Fruit fly (Drosophila melanogaster): Measurements from ENCODE around the gene Ogg1.

Gene Ogg1

DNA sequence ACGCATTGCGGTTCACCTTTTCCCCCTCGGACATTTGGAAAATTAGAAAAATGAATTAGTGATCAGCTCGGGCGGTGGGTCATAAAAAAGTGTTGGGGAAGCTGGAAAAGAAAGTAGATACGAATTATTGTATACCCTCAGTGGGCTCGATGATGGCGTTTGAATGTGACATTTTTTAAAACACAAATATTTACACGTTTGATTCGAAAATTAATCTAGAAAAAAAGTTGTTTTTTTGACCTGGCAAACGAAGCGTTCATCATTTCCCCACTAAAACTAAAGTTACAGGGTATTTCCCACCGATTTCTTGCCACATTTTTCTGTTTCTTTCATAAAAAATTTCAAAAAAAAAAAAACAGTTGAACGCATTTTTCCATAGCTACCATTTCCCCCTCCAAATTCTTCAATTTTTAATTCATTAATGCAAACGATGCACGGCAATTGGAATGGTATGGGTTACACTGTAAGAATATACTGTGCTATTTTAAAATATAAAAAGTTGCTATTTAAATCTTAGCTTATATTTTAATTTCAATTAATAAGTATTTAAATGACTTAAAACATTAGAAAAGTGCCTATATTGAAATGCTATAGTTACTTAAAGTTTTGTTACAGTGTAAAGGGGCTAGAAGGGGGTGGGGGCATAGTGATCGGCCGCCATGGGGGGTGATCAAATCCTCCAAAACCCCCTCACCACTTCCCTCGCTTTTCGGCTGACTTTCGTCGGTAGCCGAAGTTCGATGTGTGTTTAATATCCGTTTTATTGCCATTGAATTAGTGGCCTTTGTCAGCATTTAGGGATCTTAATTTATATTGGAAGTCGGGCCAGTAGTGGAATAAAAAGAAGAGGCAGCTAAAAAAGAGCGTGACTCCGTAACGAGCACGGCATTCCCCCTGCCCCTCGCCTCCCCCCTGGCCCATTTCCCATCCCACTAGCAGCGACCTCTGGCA is 18.5 kb upstream of the Ogg1 start:
- TF ChIP-seq CG17801 (GFP tag; optimal IDR thresholded peaks at IDR 0.05; ENCODE audit: partially characterized antibody): no peak

DNA sequence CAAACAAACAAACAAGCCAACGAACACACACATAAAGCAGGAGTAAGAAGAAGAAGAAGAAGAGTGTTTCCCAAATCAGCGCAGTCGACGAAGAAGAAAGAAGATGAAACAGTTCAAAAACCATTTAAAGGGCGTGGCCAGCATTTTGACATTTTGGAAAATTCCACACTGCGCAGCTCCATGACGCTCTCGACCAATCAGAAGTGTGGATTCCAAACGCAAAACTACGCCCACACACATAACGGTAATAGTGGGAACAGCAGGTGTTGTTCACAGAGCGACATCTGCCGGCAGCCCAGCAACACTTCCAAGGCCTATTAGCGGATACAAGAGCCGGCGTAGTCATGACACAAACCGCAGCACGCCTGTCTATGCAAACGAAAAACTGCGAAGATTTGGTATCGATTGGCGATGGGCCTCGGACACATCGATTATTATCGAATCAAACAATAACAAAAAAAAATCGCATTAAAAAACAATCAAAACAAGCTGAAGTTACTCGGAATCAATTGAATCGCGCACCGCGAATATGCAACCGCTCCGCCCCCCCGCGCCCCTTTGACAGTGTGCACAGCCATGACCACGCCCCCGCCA is 13.4 kb upstream of the Ogg1 start, which contains the start of gene Rubicon:
Gene Rubicon (plus strand): TSS at position 433 of the 594 bp plus-strand sequence.
- TF ChIP-seq CG17801 (GFP tag; optimal IDR thresholded peaks at IDR 0.05; ENCODE audit: partially characterized antibody): peak; percentile 87

DNA sequence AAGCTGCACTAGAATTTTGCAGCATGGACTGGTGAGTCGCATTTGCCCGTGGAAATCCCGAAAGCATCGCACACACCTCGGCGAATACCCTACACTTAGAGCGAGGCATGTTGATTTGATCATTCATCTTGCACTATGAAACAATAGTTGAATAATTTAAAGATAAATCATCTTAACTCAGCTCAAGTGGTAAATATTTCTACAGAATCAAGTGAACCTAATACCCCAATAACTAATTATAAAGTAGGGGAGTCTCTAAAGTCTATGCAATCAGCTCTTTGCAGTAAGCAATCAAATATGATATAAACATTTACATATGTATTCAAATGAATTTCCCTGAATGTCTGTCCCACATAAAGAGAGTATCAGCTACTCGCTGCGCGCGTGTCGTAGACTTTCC is 12.7 kb upstream of the Ogg1 start:
- no peak for TF ChIP-seq CG17801 (GFP tag; optimal IDR thresholded peaks at IDR 0.05; ENCODE audit: partially characterized antibody)

DNA sequence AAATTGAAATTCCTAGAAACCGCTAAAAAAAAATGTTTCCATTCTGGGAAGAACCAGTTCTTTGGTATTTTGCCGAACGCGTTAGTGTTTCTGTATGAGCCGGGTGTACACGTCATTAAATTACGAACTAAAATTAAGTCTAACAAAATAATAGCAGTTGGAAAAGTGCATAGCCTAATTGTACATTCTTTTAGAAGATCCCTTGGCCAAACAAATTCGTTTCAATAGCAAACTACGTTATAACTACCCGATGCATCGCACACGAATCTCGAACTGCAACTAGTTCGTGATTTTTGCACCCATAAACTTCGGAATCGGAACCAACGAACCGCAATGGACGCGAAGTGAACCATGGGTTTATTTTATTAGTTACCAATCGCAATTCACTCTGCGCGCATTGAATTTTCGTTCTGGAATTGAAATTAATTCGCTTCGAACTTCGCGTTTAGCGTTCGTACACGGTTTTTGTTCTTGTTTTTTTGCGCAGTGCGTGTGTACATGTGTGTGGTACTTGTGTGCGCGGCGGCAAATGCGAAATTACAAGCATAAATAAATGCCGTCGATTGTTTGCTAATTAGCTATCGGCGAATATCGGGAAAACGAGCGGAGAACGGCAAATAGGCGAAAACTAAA is 8.8 kb upstream of the Ogg1 start, which contains the start of gene CAH3:
Gene CAH3 (plus strand): TSS at position 64 of the 633 bp plus-strand sequence.
- peak; percentile 97 for TF ChIP-seq CG17801 (GFP tag; optimal IDR thresholded peaks at IDR 0.05; ENCODE audit: partially characterized antibody)

DNA sequence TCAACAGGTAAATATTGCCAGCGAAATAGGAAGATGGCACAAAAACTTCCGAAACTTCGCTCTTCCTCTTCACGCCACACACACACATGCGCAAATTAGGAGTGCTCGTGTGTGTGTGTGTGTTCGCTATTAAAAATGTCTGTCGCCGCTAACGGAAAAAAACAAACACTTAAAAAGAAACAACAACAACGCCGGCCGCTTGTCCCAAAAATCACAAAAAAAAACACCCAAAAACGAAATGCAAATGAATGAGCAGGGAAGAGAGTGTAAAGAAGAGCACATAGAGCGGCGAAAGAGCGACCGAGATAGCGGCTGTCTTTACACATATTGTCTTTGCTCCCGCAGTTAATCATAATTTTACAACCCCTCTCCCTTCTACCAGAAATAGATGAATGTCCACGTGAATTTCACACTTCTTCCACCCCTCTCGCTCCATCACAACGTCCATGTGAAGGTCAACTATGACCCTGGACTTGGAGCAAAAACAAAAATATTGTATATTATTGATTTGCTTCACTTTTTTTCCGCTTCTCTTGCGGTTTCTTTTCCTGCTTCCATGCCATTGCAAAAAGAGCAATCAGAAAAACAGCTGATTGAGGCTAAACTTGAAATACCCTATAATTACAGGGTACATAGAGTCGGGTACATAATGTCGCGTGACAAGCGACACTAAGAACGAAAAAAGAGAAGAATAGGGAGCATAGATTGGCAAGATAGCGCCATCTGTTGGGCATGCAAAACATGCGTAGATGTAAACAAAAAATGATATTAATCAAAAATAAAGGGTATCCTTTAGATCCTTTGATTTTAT is 8.1 kb upstream of the Ogg1 start:
- TF ChIP-seq CG17801 (GFP tag; optimal IDR thresholded peaks at IDR 0.05; ENCODE audit: partially characterized antibody): no peak

DNA sequence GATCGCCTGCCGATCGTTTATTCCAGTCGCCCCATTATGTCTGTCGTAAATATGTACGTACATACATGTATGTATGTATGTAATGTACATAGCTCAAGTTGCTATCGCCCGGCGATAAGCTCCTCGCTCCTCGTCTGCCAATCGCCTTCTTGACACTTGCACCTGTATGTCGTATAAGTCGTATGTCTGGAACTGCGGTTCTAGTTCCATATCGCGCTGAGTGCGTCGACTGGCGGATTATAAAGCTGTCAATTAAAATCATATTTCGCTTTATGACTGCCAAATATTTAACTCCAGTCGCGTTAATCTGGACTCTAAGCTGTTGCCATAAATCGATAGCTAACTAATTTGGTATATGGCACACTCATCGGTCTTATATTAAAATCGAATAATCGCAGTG is 4.7 kb upstream of the Ogg1 start:
- TF ChIP-seq CG17801 (GFP tag; optimal IDR thresholded peaks at IDR 0.05; ENCODE audit: partially characterized antibody): no peak

DNA sequence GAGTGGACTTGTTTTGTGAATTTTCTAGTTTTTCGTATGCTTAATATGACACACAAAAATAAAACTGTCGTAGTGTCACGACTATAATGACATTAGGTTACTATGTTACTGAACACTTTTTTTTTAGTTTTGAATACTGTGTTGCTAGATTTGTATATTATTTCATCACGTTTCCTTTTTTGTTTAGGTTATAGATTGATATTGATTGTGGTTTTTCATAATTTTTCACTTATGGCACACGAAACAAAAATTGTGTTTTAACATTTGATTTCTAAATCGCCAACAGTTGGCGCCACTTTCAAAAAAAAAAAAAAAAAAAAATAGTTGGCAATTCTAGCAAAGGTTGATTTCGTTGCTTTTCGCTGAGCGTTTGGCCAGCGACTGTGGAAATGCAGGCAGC is 3.4 kb downstream of the Ogg1 start, which contains the start of gene CG11294:
Gene CG11294 (minus strand): TSS at position 101 of the 400 bp plus-strand sequence.
- no peak for TF ChIP-seq CG17801 (GFP tag; optimal IDR thresholded peaks at IDR 0.05; ENCODE audit: partially characterized antibody)

DNA sequence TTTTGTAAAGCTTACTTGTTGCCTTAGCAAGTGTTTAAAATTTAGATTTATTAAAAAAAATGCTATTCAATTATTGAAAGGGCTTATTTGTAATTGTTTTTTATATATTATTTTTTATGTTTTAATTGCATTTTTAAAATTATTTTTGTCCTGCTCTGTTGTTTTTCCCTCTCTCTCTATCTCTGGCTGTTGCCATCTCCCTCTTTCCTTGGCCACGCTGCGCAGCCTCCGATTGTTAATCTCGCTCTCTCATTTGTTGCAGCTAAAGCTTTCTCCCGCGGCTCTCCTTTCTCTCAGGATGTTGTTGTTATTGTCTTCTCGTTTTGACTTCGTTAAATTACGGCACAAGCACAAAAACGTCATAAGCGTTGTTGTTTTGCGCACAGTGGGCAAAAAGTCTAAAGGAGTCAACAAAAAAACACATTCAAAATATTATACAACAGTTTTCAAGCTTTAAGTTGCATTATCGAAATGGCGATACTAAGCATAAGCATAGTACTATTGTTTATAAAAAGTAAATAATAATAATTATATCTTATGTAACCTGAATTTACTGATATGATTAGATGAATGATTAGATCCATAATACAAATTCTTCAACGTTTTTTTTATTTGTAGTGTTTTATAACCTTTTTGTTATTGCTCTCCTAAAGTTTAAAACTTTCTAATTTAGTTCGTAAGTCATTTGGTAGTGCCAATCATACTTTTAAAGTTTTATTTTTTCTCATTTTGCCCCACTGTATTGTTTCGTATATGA is 4.1 kb downstream of the Ogg1 start:
- no peak for TF ChIP-seq CG17801 (GFP tag; optimal IDR thresholded peaks at IDR 0.05; ENCODE audit: partially characterized antibody)

DNA sequence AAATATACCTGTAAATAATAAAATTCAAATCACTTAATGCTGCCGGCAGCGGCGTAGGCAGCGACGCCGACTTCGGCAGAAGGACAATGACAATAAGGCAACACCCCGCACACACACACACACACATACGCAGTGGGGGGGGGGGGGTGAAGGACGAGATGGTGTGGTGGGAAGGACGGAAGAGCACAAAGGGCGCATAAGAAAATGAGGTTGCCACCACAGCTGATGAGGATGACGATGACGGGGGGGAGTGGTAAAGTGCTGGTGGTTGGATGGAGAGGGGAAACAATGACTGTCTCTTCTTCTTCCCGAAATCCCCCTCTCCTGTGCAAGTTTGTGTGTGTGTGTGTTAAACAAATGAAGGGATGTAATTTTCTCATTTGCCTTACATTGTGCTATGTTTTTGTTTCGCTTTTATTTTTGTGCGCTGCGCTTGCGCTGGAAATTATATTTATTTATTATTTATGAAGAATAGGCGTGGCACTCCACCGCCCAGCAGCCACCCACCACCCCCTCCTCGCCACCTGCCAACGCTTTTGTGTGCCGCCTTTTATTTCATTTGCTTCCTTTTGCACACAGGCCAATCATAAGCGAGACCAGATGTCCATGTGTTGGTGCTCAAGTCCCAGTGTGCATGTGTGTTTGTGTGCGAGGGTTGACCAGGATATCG is 4.8 kb downstream of the Ogg1 start:
- TF ChIP-seq CG17801 (GFP tag; optimal IDR thresholded peaks at IDR 0.05; ENCODE audit: partially characterized antibody): no peak

DNA sequence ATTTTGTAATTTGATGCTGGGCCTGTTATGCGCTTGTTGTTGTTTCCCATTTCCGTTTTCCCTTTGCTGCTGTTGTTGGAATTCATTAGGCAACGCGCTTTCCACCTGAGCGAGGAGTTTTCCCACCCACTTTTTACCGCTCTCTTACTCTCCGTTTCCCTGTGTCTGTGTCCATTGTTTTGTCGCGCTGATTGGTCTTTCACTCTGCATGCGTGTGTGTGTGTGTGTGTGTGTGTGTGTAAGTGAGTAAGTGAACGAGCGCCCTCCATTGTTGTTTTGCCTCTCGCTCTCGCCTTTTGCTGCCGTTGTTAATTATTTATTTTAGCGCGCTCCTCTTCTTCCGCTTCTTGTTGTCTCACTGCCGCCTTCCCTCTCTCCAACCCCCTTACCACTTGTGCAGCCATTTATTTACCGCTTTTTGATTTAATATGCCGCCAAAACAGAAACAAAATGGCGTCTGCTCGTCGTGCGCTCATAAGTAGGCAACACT is 6.0 kb downstream of the Ogg1 start:
- TF ChIP-seq CG17801 (GFP tag; optimal IDR thresholded peaks at IDR 0.05; ENCODE audit: partially characterized antibody): no peak

DNA sequence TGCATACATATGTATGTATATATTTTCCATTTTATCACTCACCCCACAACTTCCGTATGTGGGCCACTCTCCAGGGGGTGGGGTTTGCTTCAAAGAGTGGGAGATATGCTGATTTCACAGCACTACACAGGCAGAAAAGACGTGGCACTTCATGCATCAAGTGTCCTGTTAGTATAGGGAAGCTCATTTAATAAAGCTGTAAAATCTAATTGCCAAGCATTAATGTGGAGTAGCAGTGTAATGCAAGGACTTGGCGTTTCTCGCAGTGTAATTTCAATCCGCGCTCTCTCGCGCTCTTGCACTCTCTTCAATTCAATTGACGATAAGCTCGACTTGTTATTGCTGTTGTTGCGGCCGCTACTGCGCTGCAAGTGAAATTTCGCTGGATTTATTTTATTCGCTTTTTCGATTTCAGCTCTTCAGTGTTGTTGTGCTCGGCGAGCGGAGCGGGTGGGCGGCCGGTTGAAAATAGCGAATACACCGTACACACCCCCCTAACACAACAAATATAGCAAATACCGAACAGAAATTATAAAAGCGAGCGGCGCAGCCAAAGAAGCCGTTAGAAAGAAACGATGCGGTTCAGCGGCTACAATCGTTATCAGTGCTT is 19.2 kb downstream of the Ogg1 start, which contains the start of gene Hexo2:
Gene Hexo2 (plus strand): TSS at position 419 of the 610 bp plus-strand sequence.
- TF ChIP-seq CG17801 (GFP tag; optimal IDR thresholded peaks at IDR 0.05; ENCODE audit: partially characterized antibody): peak; percentile 99

DNA sequence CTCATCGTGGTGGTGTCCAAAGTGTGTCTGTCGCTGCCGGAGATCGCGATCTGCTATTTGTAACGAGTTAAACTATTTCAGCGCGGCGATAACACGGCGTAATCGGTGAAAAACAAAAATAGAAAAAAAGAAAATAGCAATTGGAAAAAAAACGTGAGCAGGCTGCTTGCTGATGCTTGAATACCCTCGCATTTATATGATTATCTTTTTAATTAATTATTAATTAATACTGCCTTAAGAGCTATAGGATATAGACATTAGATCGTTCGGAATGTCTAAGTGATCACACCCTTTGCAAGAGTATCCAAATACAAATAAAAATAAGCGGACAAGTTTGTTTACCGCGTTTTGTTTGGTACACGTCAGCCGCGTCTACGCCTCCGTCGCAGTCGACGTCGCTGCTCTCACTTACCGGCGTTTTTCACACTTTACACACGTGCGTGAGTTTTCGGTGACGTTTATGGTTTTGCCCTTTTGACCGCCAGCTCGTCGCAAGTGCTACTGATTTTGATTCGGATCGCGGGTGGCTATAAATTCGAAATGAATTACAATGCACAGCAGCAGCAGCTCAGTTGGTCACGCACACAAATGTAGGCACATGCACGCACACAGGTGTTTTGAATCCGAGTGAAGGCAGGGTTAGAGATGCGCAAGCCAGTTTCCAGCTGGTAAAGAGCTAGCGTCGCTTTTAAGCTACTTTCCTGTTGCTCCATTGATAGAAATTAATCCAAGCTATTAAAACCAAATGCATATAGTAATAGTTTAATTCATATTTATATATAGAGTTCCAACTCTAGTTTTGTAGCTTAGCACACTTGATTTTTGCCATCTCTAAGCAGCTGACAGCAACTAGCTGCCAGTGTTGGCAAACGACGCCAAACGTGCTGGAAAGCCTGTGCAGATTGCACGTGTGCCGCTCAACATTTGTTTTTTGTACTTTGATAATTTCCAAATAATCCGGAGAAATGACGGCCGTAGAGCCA is 24.2 kb downstream of the Ogg1 start, which contains the start of the genes CG2004 and CG1785:
Gene CG2004 (minus strand): TSS at position 861 of the 983 bp plus-strand sequence.
Gene CG1785 (plus strand): TSS at position 873 of the 983 bp plus-strand sequence.
- TF ChIP-seq CG17801 (GFP tag; optimal IDR thresholded peaks at IDR 0.05; ENCODE audit: partially characterized antibody): peak; percentile 92
